Worm (Caenorhabditis elegans): ENCODE data around the gene msp-50.

DNA sequence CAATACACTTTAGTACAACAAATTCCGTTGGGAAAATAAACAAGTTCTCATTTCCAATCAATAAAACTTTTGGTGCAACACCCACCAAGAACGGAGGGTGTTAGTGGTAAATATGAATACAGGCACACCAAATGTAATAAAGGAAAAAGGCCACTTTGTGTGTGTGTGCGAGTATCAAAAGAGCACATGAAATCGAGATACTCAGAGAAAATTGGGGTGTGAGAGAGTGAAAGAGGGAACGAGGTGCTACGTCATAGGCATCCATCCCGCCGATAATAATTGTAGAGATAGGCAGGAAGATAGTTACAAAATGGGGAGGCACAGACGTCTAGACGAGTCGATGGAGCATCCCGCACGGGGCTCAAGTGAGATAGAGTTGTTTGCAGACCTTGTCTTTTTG lies 28.2 kb downstream of the msp-50 start:
- no peak for TF ChIP-seq lim-6 (tag; optimal IDR thresholded peaks at IDR 0.05)
- TF ChIP-seq nfya-1 (tag; optimal IDR thresholded peaks at IDR 0.05): peak; percentile 34
- TF ChIP-seq ets-4 (tag; optimal IDR thresholded peaks at IDR 0.05): no peak
- no peak for TF ChIP-seq pha-4 (tag; optimal IDR thresholded peaks at IDR 0.05)
- no peak for TF ChIP-seq pqm-1 (tag; optimal IDR thresholded peaks at IDR 0.05)
- TF ChIP-seq nhr-11 (tag; optimal IDR thresholded peaks at IDR 0.05): no peak
